Worm (Caenorhabditis elegans) whole organism, L2 larva: ENCODE measurements around the gene imph-1.

Source experiments
- C34F6.9 ChIP-seq: fragments of 150-350 bp; optimal IDR thresholded peaks from 2 replicates; lab custom pipeline; 2014; ENCODE audit warnings: missing biosample characterization, missing genetic modification characterization
- F13H6.1 ChIP-seq: sonication (generic microtip); optimal IDR thresholded peaks from 2 replicates; lab custom pipeline; 2016; ENCODE audit warnings: missing genetic modification characterization, missing compliant biosample characterization
- R02D3.7 ChIP-seq: fragments of 150-350 bp; optimal IDR thresholded peaks from 2 replicates; lab custom pipeline; 2014; ENCODE audit warnings: missing biosample characterization, missing genetic modification characterization
- Y55F3AM.14 ChIP-seq: fragments of 200-800 bp; sonication (Bioruptor generic); optimal IDR thresholded peaks from 2 replicates; lab custom pipeline; 2018; ENCODE audit warnings: mild to moderate bottlenecking, missing genetic modification characterization, missing compliant biosample characterization
- ZK546.5 ChIP-seq: sonication (generic microtip); optimal IDR thresholded peaks from 2 replicates; lab custom pipeline; 2017; ENCODE audit warnings: missing biosample characterization, missing genetic modification characterization
- alr-1 ChIP-seq: fragments of 150-350 bp; optimal IDR thresholded peaks from 2 replicates; lab custom pipeline; 2014; ENCODE audit warnings: missing biosample characterization, missing genetic modification characterization
- aly-2 ChIP-seq: fragments of 150-350 bp; optimal IDR thresholded peaks from 2 replicates; lab custom pipeline; 2014; ENCODE audit warnings: missing biosample characterization, missing genetic modification characterization
- ama-1 ChIP-seq: fragments of 150-350 bp; optimal IDR thresholded peaks from 2 replicates; lab custom pipeline; 2018; ENCODE audit warnings: inconsistent platforms
- blmp-1 ChIP-seq: sonication (generic microtip); optimal IDR thresholded peaks from 2 replicates; lab custom pipeline; 2017; ENCODE audit warnings: missing genetic modification characterization, mild to moderate bottlenecking, missing compliant biosample characterization, antibody characterized with exemption, moderate library complexity; ENCODE audit not compliant: insufficient read depth
- ceh-16 ChIP-seq: fragments of 150-350 bp; optimal IDR thresholded peaks from 2 replicates; lab custom pipeline; 2014; ENCODE audit warnings: missing biosample characterization, missing genetic modification characterization
- ceh-82 ChIP-seq: fragments of 150-350 bp; optimal IDR thresholded peaks from 2 replicates; lab custom pipeline; 2014; ENCODE audit warnings: missing biosample characterization, missing genetic modification characterization
- crh-2 ChIP-seq: sonication (generic microtip); optimal IDR thresholded peaks from 2 replicates; lab custom pipeline; 2017; ENCODE audit warnings: missing biosample characterization, missing genetic modification characterization
- dmd-4 ChIP-seq: sonication (generic microtip); optimal IDR thresholded peaks from 2 replicates; lab custom pipeline; 2017; ENCODE audit warnings: missing biosample characterization, missing genetic modification characterization
- egl-27 ChIP-seq: sonication (generic microtip); optimal IDR thresholded peaks from 3 replicates; lab custom pipeline; 2017; ENCODE audit warnings: missing biosample characterization, missing genetic modification reagents, missing genetic modification characterization
- elt-1 ChIP-seq: fragments of 150-350 bp; optimal IDR thresholded peaks from 2 replicates; lab custom pipeline; 2014; ENCODE audit warnings: missing biosample characterization, missing genetic modification characterization
- elt-3 ChIP-seq: sonication (generic microtip); optimal IDR thresholded peaks from 2 replicates; lab custom pipeline; 2017; ENCODE audit warnings: missing biosample characterization, missing genetic modification characterization
- fos-1 ChIP-seq: fragments of 150-350 bp; optimal IDR thresholded peaks from 2 replicates; lab custom pipeline; 2014; ENCODE audit warnings: missing biosample characterization, missing genetic modification characterization
- gmeb-1 ChIP-seq: fragments of 150-350 bp; optimal IDR thresholded peaks from 2 replicates; lab custom pipeline; 2014; ENCODE audit warnings: missing biosample characterization, missing genetic modification characterization
- lin-11 ChIP-seq: fragments of 150-350 bp; sonication (generic microtip); optimal IDR thresholded peaks from 2 replicates; lab custom pipeline; 2014; ENCODE audit warnings: missing biosample characterization, missing genetic modification characterization, inconsistent platforms, mixed read lengths
- lin-13 ChIP-seq: fragments of 150-350 bp; optimal IDR thresholded peaks from 2 replicates; lab custom pipeline; 2014; ENCODE audit warnings: missing biosample characterization, missing genetic modification reagents, missing genetic modification characterization
- lin-39 ChIP-seq: fragments of 150-350 bp; optimal IDR thresholded peaks from 2 replicates; lab custom pipeline; 2014; ENCODE audit warnings: missing biosample characterization, missing genetic modification reagents, missing genetic modification characterization
- lsy-2 ChIP-seq, 2 experiments: fragments of 150-350 bp in 1 of 2; sonication (generic microtip) in 1 of 2; optimal IDR thresholded peaks; 2 replicates each; lab custom pipeline; 2014 to 2017; ENCODE audit warnings: missing biosample characterization in 2 of 2, missing genetic modification characterization in 2 of 2
- mab-5 ChIP-seq: fragments of 150-350 bp; optimal IDR thresholded peaks from 2 replicates; lab custom pipeline; 2014; ENCODE audit warnings: missing biosample characterization, missing genetic modification characterization
- mbf-1 ChIP-seq: sonication (generic microtip); optimal IDR thresholded peaks from 2 replicates; lab custom pipeline; 2017; ENCODE audit warnings: missing biosample characterization, missing genetic modification characterization
- mdl-1 ChIP-seq, 2 experiments: fragments of 150-350 bp in 1 of 2; sonication (generic microtip) in 1 of 2; optimal IDR thresholded peaks; 2 replicates each; lab custom pipeline; 2017; ENCODE audit warnings: missing biosample characterization in 2 of 2, missing genetic modification characterization in 2 of 2
- nhr-10 ChIP-seq: sonication (generic microtip); optimal IDR thresholded peaks from 2 replicates; lab custom pipeline; 2017; ENCODE audit warnings: missing biosample characterization, missing genetic modification characterization
- nhr-11 ChIP-seq: fragments of 150-350 bp; optimal IDR thresholded peaks from 2 replicates; lab custom pipeline; 2014; ENCODE audit warnings: missing biosample characterization, missing genetic modification characterization
- nhr-12 ChIP-seq: fragments of 150-350 bp; optimal IDR thresholded peaks from 2 replicates; lab custom pipeline; 2014; ENCODE audit warnings: missing biosample characterization, missing genetic modification characterization
- nhr-129 ChIP-seq: fragments of 150-350 bp; optimal IDR thresholded peaks from 2 replicates; lab custom pipeline; 2014; ENCODE audit warnings: missing biosample characterization, missing genetic modification characterization
- nhr-21 ChIP-seq: fragments of 150-350 bp; optimal IDR thresholded peaks from 2 replicates; lab custom pipeline; 2014; ENCODE audit warnings: missing biosample characterization, missing genetic modification characterization
- nhr-23 ChIP-seq: fragments of 150-350 bp; optimal IDR thresholded peaks from 2 replicates; lab custom pipeline; 2014; ENCODE audit warnings: missing biosample characterization, missing genetic modification reagents, missing genetic modification characterization
- nhr-237 ChIP-seq: fragments of 150-350 bp; optimal IDR thresholded peaks from 2 replicates; lab custom pipeline; 2014; ENCODE audit warnings: missing biosample characterization, missing genetic modification characterization
- nhr-25 ChIP-seq: fragments of 150-350 bp; sonication (generic microtip); optimal IDR thresholded peaks from 3 replicates; lab custom pipeline; 2014; ENCODE audit warnings: missing biosample characterization, missing genetic modification characterization
- nhr-6 ChIP-seq: fragments of 150-350 bp; optimal IDR thresholded peaks from 2 replicates; lab custom pipeline; 2014; ENCODE audit warnings: missing biosample characterization, missing genetic modification characterization
- nhr-77 ChIP-seq: fragments of 150-350 bp; optimal IDR thresholded peaks from 2 replicates; lab custom pipeline; 2014; ENCODE audit warnings: missing biosample characterization, missing genetic modification characterization
- peb-1 ChIP-seq: fragments of 150-350 bp; optimal IDR thresholded peaks from 2 replicates; lab custom pipeline; 2014; ENCODE audit warnings: missing biosample characterization, missing genetic modification characterization
- sem-4 ChIP-seq: fragments of 150-350 bp; optimal IDR thresholded peaks from 2 replicates; lab custom pipeline; 2014; ENCODE audit warnings: missing biosample characterization, missing genetic modification reagents, missing genetic modification characterization
- skn-1 ChIP-seq: sonication (generic microtip); optimal IDR thresholded peaks from 2 replicates; lab custom pipeline; 2017; ENCODE audit warnings: missing biosample characterization, missing genetic modification characterization
- sma-3 ChIP-seq: sonication (generic microtip); optimal IDR thresholded peaks from 2 replicates; lab custom pipeline; 2016; ENCODE audit warnings: missing genetic modification reagents, missing genetic modification characterization, missing compliant biosample characterization
- sma-9 ChIP-seq, 2 experiments: fragments of 150-350 bp in 1 of 2; sonication (generic microtip) in 1 of 2; optimal IDR thresholded peaks; 2 replicates each; lab custom pipeline; 2014 to 2016; ENCODE audit warnings: missing genetic modification characterization in 2 of 2, mild to moderate bottlenecking in 1 of 2, missing biosample characterization in 1 of 2, missing compliant biosample characterization in 1 of 2, missing genetic modification reagents in 1 of 2, moderate library complexity in 1 of 2
- snpc-4 ChIP-seq: fragments of 150-350 bp; optimal IDR thresholded peaks from 2 replicates; lab custom pipeline; 2014; ENCODE audit warnings: missing biosample characterization, missing genetic modification characterization
- unc-39 ChIP-seq: fragments of 150-350 bp; optimal IDR thresholded peaks from 2 replicates; lab custom pipeline; 2014; ENCODE audit warnings: missing biosample characterization, missing genetic modification characterization
- unc-55 ChIP-seq: fragments of 150-350 bp; sonication (generic microtip); optimal IDR thresholded peaks from 3 replicates; lab custom pipeline; 2014; ENCODE audit warnings: missing biosample characterization, missing genetic modification reagents, missing genetic modification characterization
- unc-62 ChIP-seq: fragments of 150-350 bp; optimal IDR thresholded peaks from 2 replicates; lab custom pipeline; 2014; ENCODE audit warnings: missing biosample characterization, missing genetic modification reagents, missing genetic modification characterization
- zag-1 ChIP-seq: fragments of 150-350 bp; optimal IDR thresholded peaks from 2 replicates; lab custom pipeline; 2014; ENCODE audit warnings: missing biosample characterization, missing genetic modification characterization
- ztf-1 ChIP-seq: fragments of 200-800 bp; sonication (Bioruptor generic); conservative IDR thresholded peaks from 2 replicates; pipeline ENCODE4 v1.3.6; 2022; ENCODE audit warnings: missing genetic modification characterization, missing compliant biosample characterization
- ztf-11 ChIP-seq: sonication (generic microtip); optimal IDR thresholded peaks from 2 replicates; lab custom pipeline; 2017; ENCODE audit warnings: missing biosample characterization, missing genetic modification characterization
- ztf-4 ChIP-seq: fragments of 150-350 bp; optimal IDR thresholded peaks from 2 replicates; lab custom pipeline; 2014; ENCODE audit warnings: missing biosample characterization, missing genetic modification characterization

imph-1 gene

ce11 chrIII:4553316-4553715, at the start of gene imph-1:
TSS of gene imph-1 (plus strand) at chrIII:4553616.
- no peak for TF ChIP-seq Y55F3AM.14
- TF ChIP-seq nhr-237 (tag; lab: Kevin White, UChicago), result no peak
- no peak for TF ChIP-seq skn-1 (tag; lab: Kevin White, UChicago)
- TF ChIP-seq ama-1 (lab: Kevin White, UChicago), result no peak
- TF ChIP-seq ztf-4, result no peak
- TF ChIP-seq dmd-4 (tag; lab: Kevin White, UChicago), result no peak
- no peak for TF ChIP-seq lsy-2 (tag; optimal IDR thresholded peaks at IDR 0.05; lab: Kevin White, UChicago)

- TF ChIP-seq elt-3 (tag; lab: Kevin White, UChicago) (no peak), nhr-6 (peak; percentile 8), nhr-129 (peak; percentile 93), unc-55 (GFP tag; lab: Kevin White, UChicago) (peak; percentile 83), unc-62 (GFP tag; lab: Kevin White, UChicago) (no peak), lsy-2 (tag; optimal IDR thresholded peaks at IDR 0.05; lab: Kevin White, UChicago) (peak; percentile 1 to 67), ceh-82 (no peak), ztf-11 (tag; lab: Kevin White, UChicago) (no peak), sma-3 (GFP tag; lab: Kevin White, UChicago) (no peak), alr-1 (peak; percentile 33), ztf-1 (GFP tag; lab: Robert Waterston, UW) (no peak), unc-39 (no peak), F13H6.1 (tag; lab: Kevin White, UChicago) (peak; percentile 61), nhr-25 (tag; lab: Kevin White, UChicago) (no peak), ZK546.5 (tag; lab: Kevin White, UChicago) (no peak), mdl-1 (tag; optimal IDR thresholded peaks at IDR 0.05; lab: Kevin White, UChicago) (peak in 1 of 2 experiments; percentile 39), nhr-12 (tag; lab: Kevin White, UChicago) (no peak), skn-1 (tag; lab: Kevin White, UChicago) (no peak), nhr-237 (tag; lab: Kevin White, UChicago) (no peak), nhr-21 (tag; lab: Kevin White, UChicago) (no peak), R02D3.7 (tag; lab: Kevin White, UChicago) (no peak), Y55F3AM.14 (peak; percentile 46), nhr-77 (tag; lab: Kevin White, UChicago) (no peak), sem-4 (tag; lab: Kevin White, UChicago) (no peak), lin-13 (GFP tag; lab: Kevin White, UChicago) (no peak), lin-11 (tag; lab: Kevin White, UChicago) (peak; percentile 18), mbf-1 (tag; lab: Kevin White, UChicago) (no peak), fos-1 (peak; percentile 49), ama-1 (lab: Kevin White, UChicago) (no peak), C34F6.9 (peak; percentile 86), blmp-1 (tag; lab: Kevin White, UChicago) (no peak), sma-9 (GFP tag; optimal IDR thresholded peaks at IDR 0.05; lab: Kevin White, UChicago) (peak; percentile 36), sma-9 (tag; optimal IDR thresholded peaks at IDR 0.05; lab: Kevin White, UChicago) (no peak), nhr-11 (tag; lab: Kevin White, UChicago) (no peak), gmeb-1 (tag; lab: Kevin White, UChicago) (no peak), elt-1 (tag; lab: Kevin White, UChicago) (no peak), egl-27 (peak; percentile 14), nhr-23 (no peak), nhr-10 (tag; lab: Kevin White, UChicago) (no peak), crh-2 (tag; lab: Kevin White, UChicago) (peak; percentile 78), dmd-4 (tag; lab: Kevin White, UChicago) (no peak), peb-1 (tag; lab: Kevin White, UChicago) (no peak), lin-39 (peak; percentile 14), snpc-4 (tag; lab: Kevin White, UChicago) (no peak), mab-5 (tag; lab: Kevin White, UChicago) (peak; percentile 30), ceh-16 (tag; lab: Kevin White, UChicago) (no peak), zag-1 (peak; percentile 75), ztf-4 (peak; percentile 49), aly-2 (tag; lab: Kevin White, UChicago) (no peak)
These were observed 49.1 kb upstream of the imph-1 start for ce11 chrIII:4504358-4504757.
